Worm (Caenorhabditis elegans) whole organism, L4 larva: ENCODE results near the gene F56D6.22.

Source experiments
- ceh-28 ChIP-seq: fragments of 150-350 bp; optimal IDR thresholded peaks from 2 replicates; lab custom pipeline; 2014; ENCODE audit warnings: missing biosample characterization, missing genetic modification reagents, missing genetic modification characterization
- jun-1 ChIP-seq: fragments of 150-350 bp; optimal IDR thresholded peaks from 2 replicates; lab custom pipeline; 2014; ENCODE audit warnings: missing biosample characterization, missing genetic modification reagents, missing genetic modification characterization
- lin-1 ChIP-seq: fragments of 200-800 bp; sonication (Bioruptor generic); IDR thresholded peaks from 2 replicates; pipeline ENCODE4 v1.3.6; 2022; ENCODE audit warnings: missing genetic modification reagents, missing genetic modification characterization, missing compliant biosample characterization
- zfp-2 ChIP-seq: sonication (generic microtip); optimal IDR thresholded peaks from 2 replicates; lab custom pipeline; 2016; ENCODE audit warnings: mild to moderate bottlenecking, missing genetic modification characterization, missing compliant biosample characterization

DNA sequence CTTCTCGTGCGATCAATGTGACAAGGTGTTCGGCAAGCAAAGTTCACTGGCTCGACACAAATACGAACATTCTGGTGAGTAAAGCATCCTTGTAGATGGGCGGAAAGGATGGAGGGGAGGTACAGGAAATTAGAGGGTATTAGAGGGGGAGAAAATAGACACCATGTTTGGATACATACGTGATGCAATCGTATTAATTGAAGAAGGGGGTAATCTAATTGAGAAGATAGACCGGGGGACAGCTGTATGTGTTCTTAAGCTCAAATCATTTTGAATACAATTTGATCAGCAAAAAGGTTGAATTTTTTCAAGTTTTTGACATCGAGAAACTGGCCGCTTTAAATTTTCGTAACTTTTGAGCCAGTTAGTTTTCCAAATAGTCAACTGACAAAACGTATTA is 47.0 kb downstream of the F56D6.22 start:
- TF ChIP-seq lin-1 (GFP tag; lab: Robert Waterston, UW) (no peak), ceh-28 (no peak), jun-1 (tag; lab: Kevin White, UChicago) (no peak), zfp-2 (tag; lab: Kevin White, UChicago) (no peak)
